Fruit fly (Drosophila melanogaster): ENCODE results near the gene GstD11.

- TF ChIP-seq EcR (GFP tag; optimal IDR thresholded peaks at IDR 0.05) (peak in 1 of 2 experiments; percentile 95), usp (GFP tag; optimal IDR thresholded peaks at IDR 0.05) (no peak), Dll (optimal IDR thresholded peaks at IDR 0.05) (no peak)
These were observed 1.9 kb upstream of the GstD11 start for dm6 chr3R:12381130-12381700.
